Worm (Caenorhabditis elegans) whole organism, early embryonic: ENCODE measurements around the gene Y32F6A.4.

ENCODE experiments used
- B0310.2 ChIP-seq: sonication (generic microtip); optimal IDR thresholded peaks from 2 replicates; lab custom pipeline; 2016; ENCODE audit warnings: mild to moderate bottlenecking, missing genetic modification characterization, missing compliant biosample characterization
- F13C5.2 ChIP-seq: sonication (generic microtip); optimal IDR thresholded peaks from 2 replicates; lab custom pipeline; 2017; ENCODE audit warnings: mild to moderate bottlenecking, missing genetic modification characterization, inconsistent platforms, missing compliant biosample characterization
- aly-1 ChIP-seq: sonication (generic microtip); optimal IDR thresholded peaks from 2 replicates; lab custom pipeline; 2016; ENCODE audit warnings: missing genetic modification characterization, missing compliant biosample characterization
- ama-1 ChIP-seq: fragments of 150-350 bp; optimal IDR thresholded peaks from 2 replicates; lab custom pipeline; 2014
- ceh-13 ChIP-seq: fragments of 200-800 bp; sonication (Bioruptor generic); optimal IDR thresholded peaks from 2 replicates; lab custom pipeline; 2018; ENCODE audit warnings: mild to moderate bottlenecking, missing genetic modification characterization, missing compliant biosample characterization
- ceh-36 ChIP-seq: sonication (generic microtip); optimal IDR thresholded peaks from 2 replicates; lab custom pipeline; 2016; ENCODE audit warnings: missing genetic modification characterization, inconsistent platforms, missing compliant biosample characterization
- ets-7 ChIP-seq: sonication (generic microtip); optimal IDR thresholded peaks from 2 replicates; lab custom pipeline; 2016; ENCODE audit warnings: missing genotype, missing genetic modification characterization, missing compliant biosample characterization
- flt-1 ChIP-seq: fragments of 200-800 bp; sonication (Bioruptor generic); IDR thresholded peaks from 2 replicates; pipeline ENCODE4 v1.3.6; 2022; ENCODE audit warnings: missing genetic modification characterization, missing compliant biosample characterization
- hmbx-1 ChIP-seq: sonication (generic microtip); optimal IDR thresholded peaks from 2 replicates; lab custom pipeline; 2016; ENCODE audit warnings: mild to moderate bottlenecking, missing genetic modification characterization, missing compliant biosample characterization
- hmg-4 ChIP-seq: fragments of 200-800 bp; sonication (Bioruptor generic); optimal IDR thresholded peaks from 2 replicates; lab custom pipeline; 2018; ENCODE audit warnings: mild to moderate bottlenecking, missing genetic modification characterization, missing compliant biosample characterization
- hnd-1 ChIP-seq: sonication (generic microtip); optimal IDR thresholded peaks from 2 replicates; lab custom pipeline; 2016; ENCODE audit warnings: missing genetic modification characterization, missing compliant biosample characterization
- pes-1 ChIP-seq: fragments of 200-800 bp; sonication (Bioruptor generic); IDR thresholded peaks from 2 replicates; pipeline ENCODE4 v1.3.6; 2022; ENCODE audit warnings: missing genetic modification reagents, missing genetic modification characterization, missing compliant biosample characterization
- scrt-1 ChIP-seq: fragments of 200-800 bp; sonication (Bioruptor generic); IDR thresholded peaks from 2 replicates; pipeline ENCODE4 v1.3.6; 2022; ENCODE audit warnings: missing genetic modification characterization, missing compliant biosample characterization
- sea-1 ChIP-seq: fragments of 200-800 bp; sonication (Bioruptor generic); conservative IDR thresholded peaks from 2 replicates; pipeline ENCODE4 v1.3.6; 2022; ENCODE audit warnings: missing genetic modification characterization, missing compliant biosample characterization
- tbx-11 ChIP-seq: fragments of 200-800 bp; sonication (Bioruptor generic); IDR thresholded peaks from 2 replicates; pipeline ENCODE4 v1.3.6; 2022; ENCODE audit warnings: missing genetic modification characterization, missing compliant biosample characterization
- tbx-37 ChIP-seq: fragments of 200-800 bp; sonication (Bioruptor generic); conservative IDR thresholded peaks from 2 replicates; pipeline ENCODE4 v1.3.6; 2022; ENCODE audit warnings: missing genetic modification reagents, missing genetic modification characterization, missing compliant biosample characterization
- tra-4 ChIP-seq: sonication (generic microtip); optimal IDR thresholded peaks from 2 replicates; lab custom pipeline; 2017; ENCODE audit warnings: missing genetic modification characterization, missing compliant biosample characterization

The Y32F6A.4 gene

DNA sequence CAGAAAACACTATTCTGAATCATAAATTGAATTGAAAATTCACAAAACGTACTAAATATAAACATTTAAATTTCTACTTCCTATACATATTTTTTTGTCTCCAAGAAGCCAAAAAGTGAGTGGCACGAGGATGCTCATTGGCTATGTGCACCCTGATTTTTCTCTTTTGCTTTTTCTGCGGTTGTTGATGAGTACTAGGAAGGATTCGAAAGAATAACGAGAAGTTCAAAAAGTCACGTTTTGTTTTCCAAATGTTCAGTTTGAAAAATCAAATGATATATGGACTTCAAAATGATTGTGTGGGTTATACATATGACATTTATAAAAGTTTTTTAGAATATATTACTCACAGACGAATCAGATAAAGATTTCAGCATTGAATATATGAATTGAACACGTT is 30.9 kb upstream of the Y32F6A.4 start:
- TF ChIP-seq F13C5.2 (tag; lab: Kevin White, UChicago) (no peak), ceh-13 (GFP tag; lab: Kevin White, UChicago) (no peak)

- TF ChIP-seq ceh-13 (GFP tag; lab: Kevin White, UChicago) (no peak), ama-1 (lab: Kevin White, UChicago) (no peak), scrt-1 (no peak), aly-1 (tag; lab: Kevin White, UChicago) (no peak), hmg-4 (GFP tag; lab: Kevin White, UChicago) (no peak), tbx-37 (GFP tag; lab: Robert Waterston, UW) (no peak)
Measured at ce11 chrV:10464160-10464559, 30.3 kb upstream of the Y32F6A.4 start.

DNA sequence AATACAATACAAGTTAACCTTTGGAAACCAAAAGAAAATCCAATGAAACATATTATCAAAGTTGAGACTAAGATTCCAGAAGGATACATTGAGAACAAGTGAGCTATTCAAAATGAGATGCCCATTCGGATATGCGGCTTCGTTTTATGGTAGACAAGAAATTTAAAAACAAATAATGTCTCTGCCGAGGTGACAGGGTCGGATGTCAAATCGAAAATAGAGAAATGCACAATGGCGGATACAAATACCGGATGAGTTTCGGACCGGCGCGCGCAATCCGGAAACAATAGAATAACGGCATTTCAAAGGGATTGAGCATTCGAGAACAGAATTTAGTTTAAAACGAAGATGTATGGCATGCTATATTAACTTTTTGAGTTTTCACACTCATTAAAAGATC is 29.4 kb upstream of the Y32F6A.4 start, which contains the start of gene F22E12.3:
Gene F22E12.3, minus strand, starts transcription at position 101 of the 400 bp plus-strand sequence.
- TF ChIP-seq pes-1 (no peak), hmg-4 (GFP tag; lab: Kevin White, UChicago) (no peak), F13C5.2 (tag; lab: Kevin White, UChicago) (no peak), hnd-1 (tag; lab: Kevin White, UChicago) (no peak), tra-4 (tag; lab: Kevin White, UChicago) (no peak), ets-7 (tag; lab: Kevin White, UChicago) (no peak), tbx-11 (GFP tag; lab: Robert Waterston, UW) (no peak), sea-1 (GFP tag; lab: Robert Waterston, UW) (no peak), flt-1 (GFP tag; lab: Robert Waterston, UW) (no peak), B0310.2 (tag; lab: Kevin White, UChicago) (no peak), tbx-37 (GFP tag; lab: Robert Waterston, UW) (no peak), ceh-13 (GFP tag; lab: Kevin White, UChicago) (no peak), ama-1 (lab: Kevin White, UChicago) (no peak), ceh-36 (tag; lab: Kevin White, UChicago) (no peak)

ce11 chrV:10462066-10462465 is 28.2 kb upstream of the Y32F6A.4 start, which contains the start of gene chw-1:
TSS of gene chw-1 (plus strand) at chrV:10462282.
- TF ChIP-seq F13C5.2 (tag; lab: Kevin White, UChicago), result no peak
- no peak for TF ChIP-seq tra-4 (tag; lab: Kevin White, UChicago)
- TF ChIP-seq hmg-4 (GFP tag; lab: Kevin White, UChicago), result no peak
- TF ChIP-seq B0310.2 (tag; lab: Kevin White, UChicago), result no peak
- no peak for TF ChIP-seq hnd-1 (tag; lab: Kevin White, UChicago)
- TF ChIP-seq aly-1 (tag; lab: Kevin White, UChicago), result no peak
- no peak for TF ChIP-seq hmbx-1
- TF ChIP-seq flt-1 (GFP tag; lab: Robert Waterston, UW), result no peak
- no peak for TF ChIP-seq ets-7 (tag; lab: Kevin White, UChicago)
- TF ChIP-seq ama-1 (lab: Kevin White, UChicago), result no peak
- no peak for TF ChIP-seq tbx-11 (GFP tag; lab: Robert Waterston, UW)
- TF ChIP-seq sea-1 (GFP tag; lab: Robert Waterston, UW), result no peak
- no peak for TF ChIP-seq pes-1
- no peak for TF ChIP-seq ceh-13 (GFP tag; lab: Kevin White, UChicago)

ce11 chrV:10460685-10461084 is 26.8 kb upstream of the Y32F6A.4 start:
- no peak for TF ChIP-seq ceh-36 (tag; lab: Kevin White, UChicago)

- no peak for TF ChIP-seq ama-1 (lab: Kevin White, UChicago)
- no peak for TF ChIP-seq ceh-36 (tag; lab: Kevin White, UChicago)
- TF ChIP-seq ceh-13 (GFP tag; lab: Kevin White, UChicago), result no peak
- TF ChIP-seq ets-7 (tag; lab: Kevin White, UChicago), result no peak
- TF ChIP-seq tbx-11 (GFP tag; lab: Robert Waterston, UW), result no peak
- TF ChIP-seq hnd-1 (tag; lab: Kevin White, UChicago), result no peak
- no peak for TF ChIP-seq tra-4 (tag; lab: Kevin White, UChicago)
- TF ChIP-seq tbx-37 (GFP tag; lab: Robert Waterston, UW), result no peak
- TF ChIP-seq flt-1 (GFP tag; lab: Robert Waterston, UW), result no peak
- no peak for TF ChIP-seq hmg-4 (GFP tag; lab: Kevin White, UChicago)
- TF ChIP-seq F13C5.2 (tag; lab: Kevin White, UChicago), result no peak
Measured at ce11 chrV:10457247-10457646, 23.4 kb upstream of the Y32F6A.4 start, which contains the start of gene F22E12.1. TSS of gene F22E12.1 (minus strand) at chrV:10457347.

DNA sequence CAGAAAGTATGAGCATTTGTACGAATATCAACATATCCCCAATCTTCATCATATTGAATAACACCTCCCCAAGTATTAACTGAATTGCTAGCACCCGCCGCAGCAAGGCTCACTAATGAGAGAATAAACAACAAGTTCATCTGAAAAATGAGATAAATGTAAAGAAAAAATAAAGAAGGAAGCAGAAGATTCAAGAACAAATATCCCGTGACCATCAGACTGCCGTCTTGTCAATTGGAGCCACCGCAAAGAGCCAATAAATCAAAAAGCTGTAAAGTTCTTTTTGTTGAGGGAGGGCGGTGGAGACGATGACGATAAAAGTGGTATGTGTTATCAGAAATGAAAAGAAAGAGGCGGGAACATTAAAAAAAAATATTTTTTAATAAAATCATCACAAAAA is 19.6 kb upstream of the Y32F6A.4 start, which contains the start of gene Y32F6A.5:
Gene Y32F6A.5, minus strand, starts transcription at position 140 of the 400 bp plus-strand sequence.
- no peak for TF ChIP-seq aly-1 (tag; lab: Kevin White, UChicago)
- no peak for TF ChIP-seq scrt-1
- no peak for TF ChIP-seq pes-1
- TF ChIP-seq tbx-37 (GFP tag; lab: Robert Waterston, UW), result no peak
- no peak for TF ChIP-seq B0310.2 (tag; lab: Kevin White, UChicago)
- TF ChIP-seq ets-7 (tag; lab: Kevin White, UChicago), result no peak
- no peak for TF ChIP-seq flt-1 (GFP tag; lab: Robert Waterston, UW)
- TF ChIP-seq hnd-1 (tag; lab: Kevin White, UChicago), result no peak
- no peak for TF ChIP-seq hmg-4 (GFP tag; lab: Kevin White, UChicago)
- no peak for TF ChIP-seq ceh-36 (tag; lab: Kevin White, UChicago)
- TF ChIP-seq ceh-13 (GFP tag; lab: Kevin White, UChicago), result no peak
- no peak for TF ChIP-seq F13C5.2 (tag; lab: Kevin White, UChicago)
- TF ChIP-seq hmbx-1, result no peak

ce11 chrV:10450355-10450754 is 16.5 kb upstream of the Y32F6A.4 start:
- TF ChIP-seq flt-1 (GFP tag; lab: Robert Waterston, UW) (peak; percentile 71), sea-1 (GFP tag; lab: Robert Waterston, UW) (0 out of 2 replicates have a peak, but pooled peaks have one; percentile 44), tbx-11 (GFP tag; lab: Robert Waterston, UW) (peak; percentile 58; the same call in 1 of the 2 replicates), tbx-37 (GFP tag; lab: Robert Waterston, UW) (peak; percentile 77; the same call in 1 of the 2 replicates)
